Worm (Caenorhabditis elegans): ENCODE measurements around the gene mlc-1.

mlc-1 gene

ce11 chrX:17479694-17480574 is 20.9 kb downstream of the mlc-1 start (continued):
- peak; percentile 45 for TF ChIP-seq egl-27 (tag; optimal IDR thresholded peaks at IDR 0.05)
- TF ChIP-seq nhr-111 (GFP tag; optimal IDR thresholded peaks at IDR 0.05), result no peak
- no peak for TF ChIP-seq F49E8.2 (tag; optimal IDR thresholded peaks at IDR 0.05; ENCODE audit: borderline replicate concordance)
- peak; percentile 5 for TF ChIP-seq attf-4 (tag; optimal IDR thresholded peaks at IDR 0.05)
- TF ChIP-seq mep-1 (tag; optimal IDR thresholded peaks at IDR 0.05), result peak; percentile 87
- no peak for TF ChIP-seq nhr-76 (tag; optimal IDR thresholded peaks at IDR 0.05)
- TF ChIP-seq lin-13 (GFP tag; optimal IDR thresholded peaks at IDR 0.05), result no peak
- 0 out of 2 replicates have a peak, but pooled peaks have one; percentile 59 for TF ChIP-seq D1046.2 (GFP tag; IDR thresholded peaks at IDR 0.05)
- TF ChIP-seq lin-38 (GFP tag; IDR thresholded peaks at IDR 0.05), result peak; percentile 41
- TF ChIP-seq dve-1 (tag; optimal IDR thresholded peaks at IDR 0.05; ENCODE audit: insufficient read depth), result peak; percentile 83
- TF ChIP-seq lin-1 (GFP tag; IDR thresholded peaks at IDR 0.05), result peak; percentile 9; the same call in 1 of the 2 replicates
- TF ChIP-seq ceh-20 (GFP tag; IDR thresholded peaks at IDR 0.05), result peak; percentile 79
- TF ChIP-seq zfp-2 (tag; optimal IDR thresholded peaks at IDR 0.05), result peak; percentile 2
- peak; percentile 95 for TF ChIP-seq set-16 (GFP tag; IDR thresholded peaks at IDR 0.05)

ce11 chrX:17481892-17482515 is 23.0 kb downstream of the mlc-1 start:
- TF ChIP-seq hlh-11 (tag; optimal IDR thresholded peaks at IDR 0.05), result peak; percentile 12
- peak; percentile 48; the same call in 1 of the 2 replicates for TF ChIP-seq T26A8.4 (GFP tag; IDR thresholded peaks at IDR 0.05)
- peak; percentile 52 for TF ChIP-seq mep-1 (tag; optimal IDR thresholded peaks at IDR 0.05)
- peak; percentile 12 for TF ChIP-seq aha-1 (tag)
- peak in 1 of 2 experiments; percentile 37 for TF ChIP-seq lsy-2 (tag; optimal IDR thresholded peaks at IDR 0.05)
- no peak for TF ChIP-seq daf-12 (tag; optimal IDR thresholded peaks at IDR 0.05)
- no peak for TF ChIP-seq daf-16 (GFP tag; optimal IDR thresholded peaks at IDR 0.05)
- TF ChIP-seq daf-16 (tag; optimal IDR thresholded peaks at IDR 0.05), result no peak
- peak; percentile 26 for TF ChIP-seq hlh-30 (tag; optimal IDR thresholded peaks at IDR 0.05; ENCODE audit: insufficient read depth)
- TF ChIP-seq spr-1 (tag; optimal IDR thresholded peaks at IDR 0.05), result no peak
- no peak for TF ChIP-seq nhr-6 (tag; optimal IDR thresholded peaks at IDR 0.05)
- no peak for TF ChIP-seq zfp-2 (tag; optimal IDR thresholded peaks at IDR 0.05)
- no peak for TF ChIP-seq egl-43 (GFP tag; IDR thresholded peaks at IDR 0.05)
- peak; percentile 51 for TF ChIP-seq dve-1 (tag; optimal IDR thresholded peaks at IDR 0.05; ENCODE audit: insufficient read depth)
- no peak for TF ChIP-seq gei-8 (GFP tag; optimal IDR thresholded peaks at IDR 0.05)
- TF ChIP-seq sdz-12 (GFP tag; optimal IDR thresholded peaks at IDR 0.05), result no peak
- TF ChIP-seq ceh-44 (GFP tag; IDR thresholded peaks at IDR 0.05), result no peak
- TF ChIP-seq lin-13 (GFP tag; optimal IDR thresholded peaks at IDR 0.05), result no peak
- peak; percentile 3 for TF ChIP-seq T20F7.1 (GFP tag; optimal IDR thresholded peaks at IDR 0.05)
- TF ChIP-seq nhr-76 (tag; optimal IDR thresholded peaks at IDR 0.05), result no peak
- TF ChIP-seq mdt-29 (GFP tag; IDR thresholded peaks at IDR 0.05), result 0 out of 2 replicates have a peak, but pooled peaks have one; percentile 48
- TF ChIP-seq madf-5 (GFP tag; IDR thresholded peaks at IDR 0.05), result 0 out of 4 replicates have a peak, but pooled peaks of 1 of the 2 experiments have one; percentile 15
- TF ChIP-seq ctbp-1 (GFP tag; IDR thresholded peaks at IDR 0.05), result 0 out of 2 replicates have a peak, but pooled peaks have one; percentile 24
- TF ChIP-seq nhr-237 (tag; optimal IDR thresholded peaks at IDR 0.05), result no peak
- TF ChIP-seq nhr-102 (tag; optimal IDR thresholded peaks at IDR 0.05), result peak; percentile 5
- TF ChIP-seq zip-2 (tag; optimal IDR thresholded peaks at IDR 0.05), result no peak
- no peak for TF ChIP-seq ceh-28 (tag; optimal IDR thresholded peaks at IDR 0.05)

Data from whole organism, L4 larva.